Worm (Caenorhabditis elegans) whole organism, L4/young adult: Measurements from ENCODE around the gene Y43D4A.6.

Experiments used
- W03F9.2 ChIP-seq: fragments of 150-350 bp; optimal IDR thresholded peaks from 2 replicates; lab custom pipeline; 2014; ENCODE audit warnings: missing biosample characterization, missing genetic modification characterization
- dao-5 ChIP-seq: sonication (generic microtip); optimal IDR thresholded peaks from 2 replicates; lab custom pipeline; 2016; ENCODE audit warnings: missing genotype, missing genetic modification characterization, moderate library complexity, missing compliant biosample characterization
- him-1 ChIP-seq: sonication (generic microtip); optimal IDR thresholded peaks from 2 replicates; lab custom pipeline; 2016; ENCODE audit warnings: missing genotype, missing genetic modification reagents, missing genetic modification characterization, missing compliant biosample characterization

- TF ChIP-seq him-1 (tag; lab: Kevin White, UChicago) = no peak
- TF ChIP-seq W03F9.2 (tag; lab: Kevin White, UChicago) = no peak
- no peak for TF ChIP-seq dao-5
Observed at ce11 chrIV:16828698-16829097, 41.6 kb downstream of the Y43D4A.6 start, which contains the start of gene Y116A8A.6.
